Worm (Caenorhabditis elegans): ENCODE data around the gene C55B6.5.

Gene C55B6.5

DNA sequence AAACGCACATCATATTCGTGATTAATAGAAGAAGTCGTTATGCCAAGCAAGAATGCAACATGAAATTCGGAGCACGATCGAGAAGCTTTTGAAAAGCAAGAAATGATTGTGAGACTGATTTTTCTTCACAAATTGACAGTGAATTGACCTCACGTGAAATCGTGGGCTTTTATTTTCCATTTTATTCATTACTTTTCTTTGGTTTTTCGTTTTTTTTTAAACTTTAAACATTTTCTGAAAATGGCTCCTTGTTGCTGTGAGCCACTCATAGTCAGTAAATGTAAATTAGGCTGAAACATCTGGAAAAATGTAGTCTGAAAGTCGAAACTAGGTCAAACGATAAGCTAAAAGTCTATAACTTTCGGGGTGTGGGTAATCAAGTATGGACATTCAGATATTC is at the start of gene C55B6.5:
C55B6.5 (minus strand) TSS at position 101 of the 400 bp plus-strand sequence.
- TF ChIP-seq zag-1 (tag; optimal IDR thresholded peaks at IDR 0.05) (no peak), efl-1 (optimal IDR thresholded peaks at IDR 0.05) (no peak), efl-1 (GFP tag; optimal IDR thresholded peaks at IDR 0.05 in 1 of 2) (no peak), fkh-8 (tag; optimal IDR thresholded peaks at IDR 0.05) (no peak), blmp-1 (tag; optimal IDR thresholded peaks at IDR 0.05) (no peak), mef-2 (tag; optimal IDR thresholded peaks at IDR 0.05) (no peak), lsy-2 (tag; optimal IDR thresholded peaks at IDR 0.05) (no peak), pag-3 (tag; optimal IDR thresholded peaks at IDR 0.05; ENCODE audit: borderline replicate concordance, insufficient read depth) (no peak), hpl-2 (GFP tag; optimal IDR thresholded peaks at IDR 0.05) (no peak), mep-1 (tag; optimal IDR thresholded peaks at IDR 0.05) (no peak)

DNA sequence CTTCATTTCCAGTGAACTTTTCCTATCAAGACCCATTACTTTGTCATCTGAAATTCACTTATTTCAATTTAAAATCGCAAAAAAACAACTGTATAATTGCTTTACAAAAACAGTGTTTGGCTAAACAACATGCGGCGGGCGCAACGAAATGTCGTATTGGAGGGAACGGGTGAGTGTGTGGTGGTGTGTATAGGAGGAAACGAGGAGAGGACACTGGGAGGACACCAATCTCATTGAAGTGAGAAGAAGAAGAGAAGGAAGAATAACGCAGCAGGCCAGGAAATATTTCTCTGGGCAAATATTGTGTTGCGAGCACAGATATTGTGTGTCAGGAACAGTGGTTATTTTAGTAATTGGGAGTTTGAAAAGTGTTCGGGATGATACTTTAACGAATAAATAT is 49.5 kb upstream of the C55B6.5 start, which contains the start of gene F46H5.4:
F46H5.4 (minus strand) TSS at position 53 of the 400 bp plus-strand sequence.
- no peak for TF ChIP-seq hlh-17 (GFP tag; optimal IDR thresholded peaks at IDR 0.05; ENCODE audit: borderline replicate concordance)
- TF ChIP-seq ets-5 (GFP tag; IDR thresholded peaks at IDR 0.05) = no peak
- TF ChIP-seq nhr-71 (tag; optimal IDR thresholded peaks at IDR 0.05) = peak; percentile 39
- TF ChIP-seq nhr-20 (tag; optimal IDR thresholded peaks at IDR 0.05) = peak; percentile 38
- no peak for TF ChIP-seq fkh-8 (tag; optimal IDR thresholded peaks at IDR 0.05)
- peak; percentile 29 for TF ChIP-seq irx-1 (tag; optimal IDR thresholded peaks at IDR 0.05)
- peak; percentile 9 for TF ChIP-seq swsn-7 (tag; optimal IDR thresholded peaks at IDR 0.05)
- TF ChIP-seq lin-35 (GFP tag; optimal IDR thresholded peaks at IDR 0.05) = peak in 1 of 2 experiments; percentile 32
- TF ChIP-seq pqm-1 (tag; optimal IDR thresholded peaks at IDR 0.05) = no peak
- TF ChIP-seq snu-23 (GFP tag; optimal IDR thresholded peaks at IDR 0.05) = peak; percentile 48
- peak; percentile 54 for TF ChIP-seq blmp-1 (tag; optimal IDR thresholded peaks at IDR 0.05)
- peak; percentile 74 for TF ChIP-seq lin-14 (GFP tag; optimal IDR thresholded peaks at IDR 0.05)
- peak; percentile 39 for TF ChIP-seq rnt-1 (tag; optimal IDR thresholded peaks at IDR 0.05)
- TF ChIP-seq xbp-1 (tag; optimal IDR thresholded peaks at IDR 0.05) = peak; percentile 26
- TF ChIP-seq unc-62 (GFP tag; optimal IDR thresholded peaks at IDR 0.05) = no peak
- TF ChIP-seq nhr-90 (tag; optimal IDR thresholded peaks at IDR 0.05; ENCODE audit: poor library complexity) = no peak
- TF ChIP-seq ztf-11 (tag; optimal IDR thresholded peaks at IDR 0.05) = no peak
- peak in 1 of 2 experiments; percentile 52 for TF ChIP-seq lsy-2 (tag; optimal IDR thresholded peaks at IDR 0.05)
- TF ChIP-seq C16A3.4 (tag; optimal IDR thresholded peaks at IDR 0.05) = peak; percentile 29
- TF ChIP-seq ceh-82 (tag; optimal IDR thresholded peaks at IDR 0.05) = peak in 1 of 3 experiments; percentile 45

DNA sequence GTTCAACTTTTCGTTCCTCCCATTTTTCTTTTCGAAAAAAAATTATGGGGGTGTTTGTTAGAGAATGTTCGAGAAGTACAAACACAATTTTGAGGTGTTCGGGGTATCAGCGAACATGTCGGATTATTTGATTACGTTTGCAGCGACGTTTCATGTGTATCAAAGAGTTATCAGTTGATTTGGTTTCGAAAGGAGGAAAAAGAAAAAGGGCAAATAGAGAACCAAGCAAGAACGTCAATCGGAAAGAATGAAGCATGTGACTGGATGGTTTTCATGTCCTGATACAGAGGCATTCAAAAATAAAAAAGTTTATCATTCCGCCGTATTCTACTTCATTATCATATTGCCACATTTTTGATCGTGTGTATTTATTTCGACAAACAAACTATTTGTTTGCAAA is 39.7 kb upstream of the C55B6.5 start:
- peak; percentile 26 for TF ChIP-seq lin-14 (GFP tag; optimal IDR thresholded peaks at IDR 0.05)
- peak; percentile 16 for TF ChIP-seq nhr-20 (tag; optimal IDR thresholded peaks at IDR 0.05)
- no peak for TF ChIP-seq efl-1 (optimal IDR thresholded peaks at IDR 0.05)
- TF ChIP-seq efl-1 (GFP tag; optimal IDR thresholded peaks at IDR 0.05 in 1 of 2) = peak in 1 of 2 experiments; percentile 32
- peak in 1 of 6 experiments; percentile 10 for TF ChIP-seq elt-3 (tag; optimal IDR thresholded peaks at IDR 0.05)
- peak; percentile 37 for TF ChIP-seq pqm-1 (tag; optimal IDR thresholded peaks at IDR 0.05)
- peak; percentile 28 for TF ChIP-seq nhr-90 (tag; optimal IDR thresholded peaks at IDR 0.05; ENCODE audit: poor library complexity)
- no peak for TF ChIP-seq fkh-4 (tag; optimal IDR thresholded peaks at IDR 0.05; ENCODE audit: borderline replicate concordance)
- no peak for TF ChIP-seq unc-30 (tag; optimal IDR thresholded peaks at IDR 0.05)
- no peak for TF ChIP-seq vab-15 (tag; optimal IDR thresholded peaks at IDR 0.05)
- no peak for TF ChIP-seq skn-1 (tag; optimal IDR thresholded peaks at IDR 0.05)
- TF ChIP-seq elt-2 (tag; optimal IDR thresholded peaks at IDR 0.05) = peak; percentile 90
- peak in 1 of 2 experiments; percentile 48 for TF ChIP-seq lin-35 (GFP tag; optimal IDR thresholded peaks at IDR 0.05)

DNA sequence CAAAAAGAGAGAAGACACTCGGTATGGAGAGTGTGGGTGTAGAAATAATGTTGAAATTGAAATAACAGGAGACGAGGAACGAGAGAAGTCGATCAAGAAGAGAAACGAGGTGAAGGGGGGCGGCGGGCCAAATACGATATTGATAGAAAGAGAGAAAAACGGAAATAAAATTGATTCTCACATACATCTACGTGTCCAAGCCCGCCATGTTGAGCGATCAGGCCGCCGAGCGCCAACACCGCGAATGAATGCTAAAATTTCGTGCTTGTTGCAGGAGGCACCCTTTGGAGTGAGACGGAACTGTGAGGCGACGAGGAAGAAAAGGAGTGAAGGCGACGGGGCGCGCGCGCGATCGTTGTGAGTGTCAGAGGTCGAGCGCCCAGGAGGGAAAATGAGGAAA is 37.8 kb upstream of the C55B6.5 start, which contains the start of gene F46H5.7:
F46H5.7 (minus strand) TSS at position 106 of the 400 bp plus-strand sequence.
- peak; percentile 15 for TF ChIP-seq snu-23 (GFP tag; optimal IDR thresholded peaks at IDR 0.05)
- TF ChIP-seq nhr-85 (tag) = peak; percentile 73
- TF ChIP-seq elt-3 (tag; optimal IDR thresholded peaks at IDR 0.05) = peak in 1 of 6 experiments; percentile 15
- peak; percentile 47 for TF ChIP-seq blmp-1 (tag; optimal IDR thresholded peaks at IDR 0.05)
- TF ChIP-seq nhr-76 (tag; optimal IDR thresholded peaks at IDR 0.05) = no peak
- peak; percentile 54 for TF ChIP-seq lin-14 (GFP tag; optimal IDR thresholded peaks at IDR 0.05)
- no peak for TF ChIP-seq xbp-1 (tag; optimal IDR thresholded peaks at IDR 0.05)
- no peak for TF ChIP-seq nhr-90 (tag; optimal IDR thresholded peaks at IDR 0.05; ENCODE audit: poor library complexity)
